Worm (Caenorhabditis elegans): ENCODE data around the gene Y55F3C.9.

ce11 chrIV:736447-736846 is 8.5 kb upstream of the Y55F3C.9 start, which contains the start of gene kvs-5:
- TF ChIP-seq K12H6.12 (tag; optimal IDR thresholded peaks at IDR 0.05) (no peak), lsy-27 (tag; optimal IDR thresholded peaks at IDR 0.05; ENCODE audit: borderline replicate concordance, insufficient read depth) (no peak), K11D2.4 (GFP tag; IDR thresholded peaks at IDR 0.05) (no peak), nfyb-1 (GFP tag; IDR thresholded peaks at IDR 0.05) (no peak), bed-2 (GFP tag; IDR thresholded peaks at IDR 0.05) (no peak), rcor-1 (GFP tag; IDR thresholded peaks at IDR 0.05) (no peak)

Measured in whole organism, young adult.